Fruit fly (Drosophila melanogaster) whole organism, pupa: ENCODE measurements around the gene CG10700.

Source experiments
- CG10348 ChIP-seq: fragments of 200-800 bp; sonication (Bioruptor generic); IDR thresholded peaks from 2 replicates; pipeline ENCODE4 v1.3.6; 2022; ENCODE audit warnings: missing biosample characterization, missing genetic modification characterization
- CG12605 ChIP-seq: fragments of 200-800 bp; sonication (Bioruptor generic); IDR thresholded peaks from 2 replicates; pipeline ENCODE4 v1.3.6; 2022; ENCODE audit warnings: missing biosample characterization, missing genetic modification characterization
- CG13204 ChIP-seq: fragments of 200-800 bp; sonication (Bioruptor generic); optimal IDR thresholded peaks from 2 replicates; lab custom pipeline; 2018; ENCODE audit warnings: missing biosample characterization, mild to moderate bottlenecking, missing genetic modification characterization, moderate library complexity
- CG14655 ChIP-seq: fragments of 200-800 bp; sonication (Bioruptor generic); optimal IDR thresholded peaks from 3 replicates; lab custom pipeline; 2017; ENCODE audit warnings: mild to moderate bottlenecking, missing biosample characterization, missing genetic modification reagents, missing genetic modification characterization
- CG15710 ChIP-seq: fragments of 200-800 bp; sonication (Bioruptor generic); optimal IDR thresholded peaks from 2 replicates; lab custom pipeline; 2018; ENCODE audit warnings: missing biosample characterization, mild to moderate bottlenecking, missing genetic modification characterization, moderate library complexity
- CG17806 ChIP-seq: fragments of 200-800 bp; sonication (Bioruptor generic); optimal IDR thresholded peaks from 2 replicates; lab custom pipeline; 2018; ENCODE audit warnings: missing biosample characterization, mild to moderate bottlenecking, missing genetic modification characterization, moderate library complexity
- CG32121 ChIP-seq: fragments of 200-800 bp; sonication (Bioruptor generic); IDR thresholded peaks from 2 replicates; pipeline ENCODE4 v1.3.6; 2022; ENCODE audit warnings: missing biosample characterization, missing genetic modification characterization
- CG34367 ChIP-seq: fragments of 200-800 bp; sonication (Bioruptor generic); optimal IDR thresholded peaks from 2 replicates; lab custom pipeline; 2018; ENCODE audit warnings: missing biosample characterization, mild to moderate bottlenecking, missing genetic modification characterization
- CG4496 ChIP-seq: fragments of 200-800 bp; sonication (Bioruptor generic); IDR thresholded peaks from 3 replicates; pipeline ENCODE4 v1.3.6; 2022; ENCODE audit warnings: missing biosample characterization, missing genetic modification characterization
- CG8159 ChIP-seq: fragments of 200-800 bp; sonication (Bioruptor generic); optimal IDR thresholded peaks from 3 replicates; lab custom pipeline; 2018; ENCODE audit warnings: missing biosample characterization, mild to moderate bottlenecking, missing genetic modification characterization, moderate library complexity
- CG8301 ChIP-seq: fragments of 200-800 bp; sonication (Bioruptor generic); optimal IDR thresholded peaks from 2 replicates; lab custom pipeline; 2018; ENCODE audit warnings: missing biosample characterization, mild to moderate bottlenecking, missing genetic modification characterization
- CG9948 ChIP-seq: fragments of 200-800 bp; sonication (Bioruptor generic); optimal IDR thresholded peaks from 2 replicates; lab custom pipeline; 2018; ENCODE audit warnings: missing biosample characterization, mild to moderate bottlenecking, missing genetic modification characterization, moderate library complexity
- D1 ChIP-seq: fragments of 200-800 bp; sonication (Bioruptor generic); optimal IDR thresholded peaks from 2 replicates; lab custom pipeline; 2018; ENCODE audit warnings: missing biosample characterization, mild to moderate bottlenecking, missing genetic modification characterization, moderate library complexity
- EcR ChIP-seq: fragments of 200-800 bp; sonication (Bioruptor generic); optimal IDR thresholded peaks from 3 replicates; lab custom pipeline; 2019; ENCODE audit warnings: missing biosample characterization, missing genetic modification characterization, mild to moderate bottlenecking, moderate library complexity, missing genetic modification reagents
- Ets98B ChIP-seq: fragments of 200-800 bp; sonication (Bioruptor generic); IDR thresholded peaks from 2 replicates; pipeline ENCODE4 v1.3.6; 2022; ENCODE audit warnings: missing biosample characterization, missing genetic modification characterization
- Pif1A ChIP-seq: fragments of 200-800 bp; sonication (Bioruptor generic); optimal IDR thresholded peaks from 3 replicates; lab custom pipeline; 2016; ENCODE audit warnings: missing biosample characterization, missing genetic modification characterization
- Pif1B ChIP-seq: fragments of 200-800 bp; sonication (Bioruptor generic); optimal IDR thresholded peaks from 3 replicates; lab custom pipeline; 2016; ENCODE audit warnings: missing biosample characterization, missing genetic modification characterization
- Snoo ChIP-seq: fragments of 200-800 bp; sonication (Bioruptor generic); optimal IDR thresholded peaks from 3 replicates; lab custom pipeline; 2017; ENCODE audit warnings: missing biosample characterization, mild to moderate bottlenecking, missing genetic modification characterization, inconsistent platforms
- fd96Ca ChIP-seq: fragments of 200-800 bp; sonication (Bioruptor generic); IDR thresholded peaks from 3 replicates; pipeline ENCODE4 v1.3.6; 2022; ENCODE audit warnings: missing biosample characterization, missing genetic modification characterization
- gl ChIP-seq: fragments of 200-800 bp; sonication (Bioruptor generic); optimal IDR thresholded peaks from 2 replicates; lab custom pipeline; 2018; ENCODE audit warnings: missing biosample characterization, mild to moderate bottlenecking, missing genetic modification characterization
- rn ChIP-seq: fragments of 200-800 bp; sonication (Bioruptor generic); IDR thresholded peaks from 2 replicates; pipeline ENCODE4 v1.3.6; 2022; ENCODE audit warnings: missing biosample characterization, missing genetic modification characterization

Gene CG10700

DNA sequence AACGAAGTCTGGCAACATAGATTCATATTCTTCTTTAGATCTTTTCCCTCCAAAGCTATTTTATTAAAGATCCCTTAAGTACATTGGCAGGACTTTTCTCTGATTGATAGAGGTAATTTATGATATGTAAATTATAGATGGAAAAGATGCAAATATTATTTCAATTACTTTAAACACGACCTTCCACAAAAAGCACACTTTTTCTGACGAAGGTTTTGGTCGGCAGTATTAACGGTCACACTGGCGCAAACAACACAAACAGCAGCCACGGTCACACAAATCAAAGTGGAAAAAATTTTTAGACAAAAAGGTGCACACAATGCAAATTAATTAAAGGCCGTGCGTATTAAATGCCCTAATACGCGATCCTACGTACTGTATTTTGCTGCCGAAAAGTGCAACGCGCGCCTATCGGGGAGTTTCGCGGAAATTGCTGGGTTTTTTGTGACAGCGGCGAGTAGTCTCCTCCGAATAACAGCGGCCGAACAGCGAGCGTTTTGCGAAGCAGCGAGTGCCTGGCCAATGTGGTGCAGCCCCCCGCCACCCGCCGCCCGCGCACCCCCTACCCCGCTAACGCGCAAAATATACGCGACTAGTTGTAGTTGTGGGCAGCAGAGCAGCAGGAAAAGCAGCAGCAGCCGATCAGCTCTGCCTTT is 24.8 kb downstream of the CG10700 start, which contains the start of gene CG10492:
CG10492 (plus strand) TSS at position 219 of the 656 bp plus-strand sequence.
- TF ChIP-seq CG4496 (GFP tag; lab: Robert Waterston, UW), result peak; percentile 31; the same call in 2 of the 3 replicates
- TF ChIP-seq CG12605 (GFP tag; lab: Robert Waterston, UW), result no peak

DNA sequence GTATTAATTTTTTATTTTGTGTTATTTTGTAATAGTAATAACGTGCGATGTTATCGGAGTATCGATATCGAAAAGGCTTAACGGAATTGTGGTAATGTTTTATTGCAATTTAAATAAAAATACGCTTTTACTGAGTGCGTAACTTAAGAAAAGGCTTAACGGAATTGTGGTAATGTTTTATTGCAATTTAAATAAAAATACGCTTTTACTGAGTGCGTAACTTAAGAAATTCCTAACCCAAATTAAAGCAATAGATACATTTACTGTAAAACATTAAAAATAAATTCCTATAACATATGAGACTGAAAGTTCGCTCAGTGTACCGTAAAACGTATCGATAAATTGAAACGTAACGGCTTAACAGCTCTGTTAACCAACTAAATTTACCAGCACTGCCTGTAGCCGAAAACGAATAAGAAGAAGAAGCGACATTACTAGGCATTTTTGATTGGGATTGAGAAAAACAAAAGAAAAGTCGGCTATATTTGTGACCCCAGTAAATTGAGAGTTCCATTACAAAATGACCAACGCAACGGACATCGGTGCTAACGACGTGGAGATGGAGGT is 27.2 kb downstream of the CG10700 start, which contains the start of gene Rpn3:
Rpn3 (plus strand) TSS at position 257 of the 567 bp plus-strand sequence.
- TF ChIP-seq EcR (GFP tag; lab: Kevin White, UChicago) (no peak), CG8159 (tag; lab: Kevin White, UChicago) (peak; percentile 75), fd96Ca (GFP tag; lab: Robert Waterston, UW) (peak; percentile 45; the same call in 1 of the 3 replicates), CG10348 (no peak), Pif1B (GFP tag; lab: Kevin White, UChicago) (no peak), D1 (tag; lab: Kevin White, UChicago) (no peak), CG12605 (GFP tag; lab: Robert Waterston, UW) (peak; percentile 64; the same call in 1 of the 2 replicates), CG34367 (tag; lab: Kevin White, UChicago) (peak; percentile 61), CG17806 (peak; percentile 78), CG15710 (peak; percentile 77), CG8301 (tag; lab: Kevin White, UChicago) (peak; percentile 71), Snoo (peak; percentile 60), rn (GFP tag; lab: Robert Waterston, UW) (peak; percentile 76), CG4496 (GFP tag; lab: Robert Waterston, UW) (peak; percentile 93), CG13204 (GFP tag; lab: Kevin White, UChicago) (no peak), CG14655 (no peak), CG9948 (tag; lab: Kevin White, UChicago) (peak; percentile 74), Pif1A (GFP tag; lab: Kevin White, UChicago) (no peak), Ets98B (GFP tag; lab: Robert Waterston, UW) (peak; percentile 78), gl (peak; percentile 39), CG32121 (GFP tag; lab: Robert Waterston, UW) (peak; percentile 87)

DNA sequence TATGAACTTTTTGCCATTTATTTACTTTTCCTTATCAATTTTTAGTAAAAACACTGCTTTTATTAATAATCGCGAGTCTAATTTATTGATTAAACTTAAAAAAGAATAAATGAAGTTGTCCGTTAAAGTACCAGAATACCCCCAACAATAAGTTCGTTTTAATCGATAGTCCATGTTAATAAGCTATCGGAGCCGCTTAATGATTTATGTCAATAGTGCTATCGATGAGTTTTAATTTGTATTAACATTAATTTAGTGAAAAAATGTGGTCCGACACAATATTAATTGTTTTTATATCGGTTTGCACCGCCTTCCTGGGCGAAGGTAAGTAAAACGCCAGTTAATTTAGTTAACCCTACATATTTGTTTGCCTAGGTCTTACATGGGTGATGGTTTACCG is 29.9 kb downstream of the CG10700 start, which contains the start of gene CG10470:
CG10470 (plus strand) TSS at position 165 of the 400 bp plus-strand sequence.
- peak; percentile 4 for TF ChIP-seq CG8159 (tag; lab: Kevin White, UChicago)
- TF ChIP-seq Pif1B (GFP tag; lab: Kevin White, UChicago), result no peak

DNA sequence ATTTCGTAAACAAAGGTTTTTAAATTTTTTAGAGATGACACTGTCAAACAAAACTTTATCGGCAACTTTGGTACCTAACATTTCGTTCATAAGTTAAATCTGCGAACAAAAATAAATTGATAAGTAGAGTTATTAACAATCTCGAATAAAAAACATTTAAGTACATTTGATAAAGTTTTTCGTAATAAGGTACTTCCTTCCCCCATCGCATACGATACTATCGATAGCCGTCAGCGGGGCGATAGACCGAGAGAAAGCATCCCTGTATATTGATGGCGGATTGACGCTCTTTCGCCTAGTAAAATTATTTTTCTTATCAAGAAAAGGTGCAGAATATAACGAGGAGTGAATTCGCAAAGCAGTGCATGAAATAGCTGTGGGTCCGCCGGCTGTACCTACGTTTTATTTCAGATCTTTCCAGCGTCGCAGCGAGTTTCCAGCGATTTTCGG is 33.7 kb downstream of the CG10700 start, which contains the start of the genes Ttc19 and Acn:
Ttc19 (minus strand) TSS at position 38 of the 450 bp plus-strand sequence.
Acn (plus strand) TSS at position 245 of the 450 bp plus-strand sequence.
- TF ChIP-seq CG13204 (GFP tag; lab: Kevin White, UChicago) (no peak), Ets98B (GFP tag; lab: Robert Waterston, UW) (peak; percentile 66; the same call in 1 of the 2 replicates), CG32121 (GFP tag; lab: Robert Waterston, UW) (peak; percentile 78), rn (GFP tag; lab: Robert Waterston, UW) (peak; percentile 63; the same call in 1 of the 2 replicates), Pif1B (GFP tag; lab: Kevin White, UChicago) (no peak), gl (peak; percentile 26), EcR (GFP tag; lab: Kevin White, UChicago) (no peak), D1 (tag; lab: Kevin White, UChicago) (no peak), CG17806 (peak; percentile 49), CG4496 (GFP tag; lab: Robert Waterston, UW) (peak; percentile 83; the same call in 2 of the 3 replicates), fd96Ca (GFP tag; lab: Robert Waterston, UW) (peak; percentile 53; the same call in 1 of the 3 replicates), CG10348 (no peak), CG12605 (GFP tag; lab: Robert Waterston, UW) (no peak), Snoo (peak; percentile 67), CG14655 (no peak), CG8301 (tag; lab: Kevin White, UChicago) (no peak), CG9948 (tag; lab: Kevin White, UChicago) (peak; percentile 43), CG34367 (tag; lab: Kevin White, UChicago) (peak; percentile 53), Pif1A (GFP tag; lab: Kevin White, UChicago) (no peak), CG15710 (peak; percentile 77), CG8159 (tag; lab: Kevin White, UChicago) (peak; percentile 71)

DNA sequence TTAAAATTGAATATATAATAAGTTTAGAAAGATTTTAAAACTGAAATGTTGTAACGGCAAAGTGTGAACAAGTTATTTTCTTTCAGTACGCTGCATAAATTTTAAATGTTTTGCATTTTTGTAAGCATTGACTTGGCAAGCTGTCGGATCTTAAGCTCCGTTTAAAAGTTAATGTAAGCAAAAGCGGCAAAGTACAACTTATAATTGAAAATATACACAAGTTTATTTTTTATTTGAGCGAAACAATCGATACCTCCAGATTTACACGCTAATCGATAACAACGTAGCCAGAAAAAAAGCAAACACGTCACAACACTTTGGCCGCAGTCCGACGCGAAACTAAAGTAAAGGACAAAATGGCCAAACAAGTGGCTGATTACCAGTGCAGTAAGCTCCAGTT is 37.2 kb downstream of the CG10700 start, which contains the start of gene Catsup:
Catsup (plus strand) TSS at position 273 of the 400 bp plus-strand sequence.
- no peak for TF ChIP-seq CG4496 (GFP tag; lab: Robert Waterston, UW)

DNA sequence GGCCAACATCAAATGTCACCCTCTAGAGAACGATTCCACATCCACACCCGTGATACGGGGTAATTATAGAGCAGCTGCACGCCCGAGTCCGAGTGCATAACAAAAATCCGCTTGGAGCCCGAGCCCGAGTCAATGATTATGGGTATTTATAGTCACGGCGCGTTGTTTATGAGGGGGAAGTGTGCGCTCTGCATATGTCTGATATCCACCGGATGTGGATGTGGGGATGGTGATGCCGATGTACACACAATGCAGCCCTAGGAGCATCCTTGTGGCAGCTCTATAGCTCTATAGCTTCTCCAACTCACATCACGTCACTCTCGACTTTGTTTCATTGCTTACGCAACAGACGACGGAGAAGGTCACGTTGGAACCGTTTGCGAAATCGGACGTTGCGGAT is 41.4 kb downstream of the CG10700 start:
- peak; percentile 26; the same call in 1 of the 3 replicates for TF ChIP-seq CG4496 (GFP tag; lab: Robert Waterston, UW)
- no peak for TF ChIP-seq CG34367 (tag; lab: Kevin White, UChicago)
- TF ChIP-seq CG15710, result no peak
- TF ChIP-seq CG12605 (GFP tag; lab: Robert Waterston, UW), result no peak
